Fruit fly (Drosophila melanogaster) whole organism, embryonic: ENCODE results near the gene hiro.

ENCODE experiments used
- BEAF-32 ChIP-seq: fragments of 200-800 bp; sonication (Bioruptor generic); optimal IDR thresholded peaks from 3 replicates; lab custom pipeline; 2017; ENCODE audit warnings: missing biosample characterization, missing genetic modification characterization, mild to moderate bottlenecking, moderate library complexity, missing genetic modification reagents
- Bgb ChIP-seq: fragments of 200-800 bp; sonication (Bioruptor generic); IDR thresholded peaks from 2 replicates; pipeline ENCODE4 v1.3.6; 2022; ENCODE audit warnings: missing biosample characterization, missing genetic modification characterization; ENCODE audit not compliant: partially characterized antibody
- Blimp-1 ChIP-seq: fragments of 200-800 bp; sonication (Bioruptor generic); optimal IDR thresholded peaks from 3 replicates; lab custom pipeline; 2018; ENCODE audit warnings: missing biosample characterization, missing genetic modification characterization, mild to moderate bottlenecking, moderate library complexity, missing genetic modification reagents
- CG1024 ChIP-seq: fragments of 200-800 bp; sonication (Bioruptor generic); IDR thresholded peaks from 2 replicates; pipeline ENCODE4 v1.3.6; 2022; ENCODE audit warnings: missing biosample characterization, missing genetic modification characterization
- CG11696 ChIP-seq: fragments of 200-800 bp; sonication (Bioruptor generic); IDR thresholded peaks from 2 replicates; pipeline ENCODE4 v1.3.6; 2022; ENCODE audit warnings: missing biosample characterization, missing genetic modification characterization
- CG12659 ChIP-seq: fragments of 200-800 bp; sonication (Bioruptor generic); optimal IDR thresholded peaks from 3 replicates; lab custom pipeline; 2017; ENCODE audit warnings: mild to moderate bottlenecking, missing biosample characterization, missing genetic modification reagents, missing genetic modification characterization
- CG14014 ChIP-seq: fragments of 200-800 bp; sonication (Bioruptor generic); IDR thresholded peaks from 2 replicates; pipeline ENCODE4 v1.3.6; 2022; ENCODE audit warnings: missing biosample characterization, missing genetic modification characterization
- CG17361 ChIP-seq: fragments of 200-800 bp; sonication (Bioruptor generic); IDR thresholded peaks from 3 replicates; pipeline ENCODE4 v1.3.6; 2022; ENCODE audit warnings: missing biosample characterization, missing genetic modification characterization
- CG2199 ChIP-seq: fragments of 200-800 bp; sonication (Bioruptor generic); IDR thresholded peaks from 3 replicates; pipeline ENCODE4 v1.3.6; 2022; ENCODE audit warnings: missing biosample characterization, missing genetic modification characterization
- CG31388 ChIP-seq: fragments of 200-800 bp; sonication (Bioruptor generic); optimal IDR thresholded peaks from 2 replicates; lab custom pipeline; 2016; ENCODE audit warnings: missing biosample characterization, missing genetic modification characterization
- CG31441 ChIP-seq: fragments of 200-800 bp; sonication (Bioruptor generic); IDR thresholded peaks from 2 replicates; pipeline ENCODE4 v1.3.6; 2022; ENCODE audit warnings: missing biosample characterization, missing genetic modification characterization
- CG4360 ChIP-seq: fragments of 200-800 bp; sonication (Bioruptor generic); IDR thresholded peaks from 2 replicates; pipeline ENCODE4 v1.3.6; 2022; ENCODE audit warnings: missing biosample characterization, missing genetic modification characterization
- CG4820 ChIP-seq: fragments of 200-800 bp; sonication (Bioruptor generic); optimal IDR thresholded peaks from 3 replicates; lab custom pipeline; 2016; ENCODE audit warnings: missing biosample characterization, missing genetic modification characterization
- CG6654 ChIP-seq: fragments of 200-800 bp; sonication (Bioruptor generic); optimal IDR thresholded peaks from 2 replicates; lab custom pipeline; 2017; ENCODE audit warnings: missing biosample characterization, mild to moderate bottlenecking, missing genetic modification characterization
- CG6791 ChIP-seq: fragments of 200-800 bp; sonication (Bioruptor generic); IDR thresholded peaks from 3 replicates; pipeline ENCODE4 v1.3.6; 2022; ENCODE audit warnings: missing biosample characterization, missing genetic modification characterization; ENCODE audit not compliant: partially characterized antibody
- CG6813 ChIP-seq: fragments of 200-800 bp; sonication (Bioruptor generic); optimal IDR thresholded peaks from 2 replicates; lab custom pipeline; 2017; ENCODE audit warnings: missing biosample characterization, missing genetic modification characterization, mild to moderate bottlenecking, moderate library complexity, missing genetic modification reagents
- CG7556 ChIP-seq: fragments of 200-800 bp; sonication (Bioruptor generic); optimal IDR thresholded peaks from 2 replicates; lab custom pipeline; 2017; ENCODE audit warnings: missing biosample characterization, mild to moderate bottlenecking, missing genetic modification characterization
- CG7987 ChIP-seq: fragments of 200-800 bp; sonication (Bioruptor generic); optimal IDR thresholded peaks from 2 replicates; lab custom pipeline; 2018; ENCODE audit warnings: missing biosample characterization, mild to moderate bottlenecking, missing genetic modification characterization, moderate library complexity
- CG8359 ChIP-seq: fragments of 200-800 bp; sonication (Bioruptor generic); optimal IDR thresholded peaks from 2 replicates; lab custom pipeline; 2017; ENCODE audit warnings: missing biosample characterization, mild to moderate bottlenecking, missing genetic modification characterization, borderline replicate concordance
- CG8765 ChIP-seq: fragments of 200-800 bp; sonication (Bioruptor generic); IDR thresholded peaks from 2 replicates; pipeline ENCODE4 v1.3.6; 2022; ENCODE audit warnings: missing biosample characterization, missing genetic modification characterization
- CHES-1-like ChIP-seq: fragments of 200-800 bp; sonication (Bioruptor generic); optimal IDR thresholded peaks from 2 replicates; lab custom pipeline; 2016; ENCODE audit warnings: missing biosample characterization, missing genetic modification characterization
- CTCF ChIP-seq: fragments of 200-800 bp; sonication (Bioruptor generic); optimal IDR thresholded peaks from 2 replicates; lab custom pipeline; 2017; ENCODE audit warnings: missing biosample characterization, mild to moderate bottlenecking, missing genetic modification characterization, moderate library complexity
- Dll ChIP-seq: fragments of 200-800 bp; sonication (Bioruptor generic); IDR thresholded peaks from 4 replicates; pipeline ENCODE4 v1.3.6; 2022; ENCODE audit warnings: missing biosample characterization, missing genetic modification characterization; ENCODE audit not compliant: partially characterized antibody
- GATAe ChIP-seq: fragments of 200-800 bp; sonication (Bioruptor generic); conservative IDR thresholded peaks from 2 replicates; pipeline ENCODE4 v1.3.6; 2022; ENCODE audit warnings: missing biosample characterization, missing genetic modification characterization
- HLH3B ChIP-seq: fragments of 200-800 bp; sonication (Bioruptor generic); IDR thresholded peaks from 2 replicates; pipeline ENCODE4 v1.3.6; 2022; ENCODE audit warnings: missing biosample characterization, missing genetic modification characterization
- HmgZ ChIP-seq: fragments of 200-800 bp; sonication (Bioruptor generic); optimal IDR thresholded peaks from 2 replicates; lab custom pipeline; 2018; ENCODE audit warnings: missing biosample characterization, mild to moderate bottlenecking, missing genetic modification characterization
- MTF-1 ChIP-seq: fragments of 200-800 bp; sonication (Bioruptor generic); optimal IDR thresholded peaks from 2 replicates; lab custom pipeline; 2018; ENCODE audit warnings: missing biosample characterization, mild to moderate bottlenecking, missing genetic modification characterization, borderline replicate concordance
- Mes4 ChIP-seq: fragments of 200-800 bp; sonication (Bioruptor generic); optimal IDR thresholded peaks from 2 replicates; lab custom pipeline; 2016; ENCODE audit warnings: missing biosample characterization, missing genetic modification characterization
- Mrtf ChIP-seq: fragments of 200-800 bp; sonication (Bioruptor generic); IDR thresholded peaks from 3 replicates; pipeline ENCODE4 v1.3.6; 2022; ENCODE audit warnings: missing biosample characterization, missing genetic modification characterization
- Nf-YB ChIP-seq: fragments of 200-800 bp; sonication (Bioruptor generic); optimal IDR thresholded peaks from 3 replicates; lab custom pipeline; 2019; ENCODE audit warnings: missing biosample characterization, mild to moderate bottlenecking, missing genetic modification characterization, moderate library complexity
- Oli ChIP-seq: fragments of 200-800 bp; sonication (Bioruptor generic); optimal IDR thresholded peaks from 2 replicates; lab custom pipeline; 2018; ENCODE audit warnings: missing biosample characterization, mild to moderate bottlenecking, missing genetic modification characterization, moderate library complexity
- Rfx ChIP-seq: fragments of 200-800 bp; sonication (Bioruptor generic); IDR thresholded peaks from 2 replicates; pipeline ENCODE4 v1.3.6; 2022; ENCODE audit warnings: missing biosample characterization, missing genetic modification characterization
- Sry-β ChIP-seq: fragments of 200-800 bp; sonication (Bioruptor generic); optimal IDR thresholded peaks from 2 replicates; lab custom pipeline; 2018; ENCODE audit warnings: missing biosample characterization, mild to moderate bottlenecking, missing genetic modification characterization, moderate library complexity
- Taf1 ChIP-seq: fragments of 200-800 bp; sonication (Bioruptor generic); IDR thresholded peaks from 2 replicates; pipeline ENCODE4 v1.3.6; 2022; ENCODE audit warnings: missing biosample characterization, missing genetic modification characterization
- ara ChIP-seq: fragments of 200-800 bp; sonication (Bioruptor generic); IDR thresholded peaks from 2 replicates; pipeline ENCODE4 v1.3.6; 2022; ENCODE audit warnings: missing biosample characterization, missing genetic modification characterization
- br ChIP-seq: fragments of >200 bp; optimal IDR thresholded peaks from 2 replicates; lab custom pipeline; 2017
- croc ChIP-seq: fragments of 200-800 bp; sonication (Bioruptor generic); conservative IDR thresholded peaks from 3 replicates; pipeline ENCODE4 v1.3.6; 2022; ENCODE audit warnings: missing biosample characterization, missing genetic modification characterization
- dmrt11E ChIP-seq: fragments of 200-800 bp; sonication (Bioruptor generic); optimal IDR thresholded peaks from 3 replicates; lab custom pipeline; 2018; ENCODE audit warnings: missing biosample characterization, mild to moderate bottlenecking, missing genetic modification characterization, moderate library complexity
- hbn ChIP-seq: fragments of 200-800 bp; sonication (Bioruptor generic); IDR thresholded peaks from 2 replicates; pipeline ENCODE4 v1.3.6; 2022; ENCODE audit warnings: missing biosample characterization, missing genetic modification characterization; ENCODE audit not compliant: partially characterized antibody
- hth ChIP-seq: fragments of >200 bp; optimal IDR thresholded peaks from 2 replicates; lab custom pipeline; 2017; ENCODE audit warnings: inconsistent platforms
- jumu ChIP-seq: fragments of 200-800 bp; sonication (Bioruptor generic); optimal IDR thresholded peaks from 3 replicates; lab custom pipeline; 2016; ENCODE audit warnings: missing biosample characterization, missing genetic modification characterization
- kay ChIP-seq: fragments of 200-800 bp; sonication (Bioruptor generic); optimal IDR thresholded peaks from 2 replicates; lab custom pipeline; 2016; ENCODE audit warnings: missing biosample characterization, missing genetic modification characterization
- klu ChIP-seq: fragments of 200-800 bp; sonication (Bioruptor generic); IDR thresholded peaks from 2 replicates; pipeline ENCODE4 v1.3.6; 2022; ENCODE audit warnings: missing biosample characterization, missing genetic modification characterization
- maf-S ChIP-seq: fragments of 200-800 bp; sonication (Bioruptor generic); optimal IDR thresholded peaks from 2 replicates; lab custom pipeline; 2016; ENCODE audit warnings: missing biosample characterization, missing genetic modification characterization
- mirr ChIP-seq: fragments of 200-800 bp; sonication (Bioruptor generic); optimal IDR thresholded peaks from 3 replicates; lab custom pipeline; 2018; ENCODE audit warnings: missing biosample characterization, mild to moderate bottlenecking, missing genetic modification characterization
- pum ChIP-seq: fragments of 200-800 bp; sonication (Bioruptor generic); optimal IDR thresholded peaks from 2 replicates; lab custom pipeline; 2016; ENCODE audit warnings: missing biosample characterization, missing genetic modification characterization
- ro ChIP-seq: fragments of 200-800 bp; sonication (Bioruptor generic); IDR thresholded peaks from 2 replicates; pipeline ENCODE4 v1.3.6; 2022; ENCODE audit warnings: missing biosample characterization, missing genetic modification characterization
- sima ChIP-seq: fragments of 200-800 bp; sonication (Bioruptor generic); optimal IDR thresholded peaks from 2 replicates; lab custom pipeline; 2016; ENCODE audit warnings: missing biosample characterization, missing genetic modification characterization
- sqz ChIP-seq: fragments of 200-800 bp; sonication (Bioruptor generic); optimal IDR thresholded peaks from 3 replicates; lab custom pipeline; 2018; ENCODE audit warnings: missing biosample characterization, mild to moderate bottlenecking, missing genetic modification characterization
- tin ChIP-seq: fragments of 200-800 bp; sonication (Bioruptor generic); optimal IDR thresholded peaks from 3 replicates; lab custom pipeline; 2016; ENCODE audit warnings: missing biosample characterization, missing genetic modification characterization
- twi ChIP-seq: fragments of 200-800 bp; optimal IDR thresholded peaks from 2 replicates; lab custom pipeline; 2019; ENCODE audit warnings: missing biosample characterization, mild to moderate bottlenecking, missing genetic modification characterization, moderate library complexity
- unpg ChIP-seq: fragments of 200-800 bp; sonication (Bioruptor generic); optimal IDR thresholded peaks from 3 replicates; lab custom pipeline; 2018; ENCODE audit warnings: missing biosample characterization, mild to moderate bottlenecking, missing genetic modification characterization, moderate library complexity

The hiro gene

DNA sequence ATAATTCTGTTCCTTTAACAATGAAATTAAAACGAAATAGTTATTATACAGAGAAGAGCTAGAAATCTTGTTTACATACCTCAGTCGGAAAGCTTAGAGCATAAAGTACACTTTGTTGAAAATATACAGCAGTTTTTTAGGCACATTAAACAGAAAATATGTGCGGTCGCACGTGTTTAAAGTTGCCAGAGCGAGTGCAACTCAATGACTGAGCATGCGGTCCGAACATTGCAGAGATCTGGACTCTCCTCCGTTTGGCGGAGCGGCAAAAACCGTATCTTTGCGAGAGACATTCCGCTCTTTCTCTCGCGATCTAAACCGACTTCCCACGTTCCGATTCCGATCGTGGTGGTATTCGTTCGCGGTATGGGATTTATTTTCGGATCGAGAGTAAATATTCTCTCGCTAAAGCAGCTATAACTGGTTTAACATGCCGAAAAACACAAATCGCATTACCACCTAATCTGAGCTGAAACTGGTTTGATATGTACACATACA, 20.3 kb upstream of the hiro start, which contains the start of gene CG13895 (continued):
- TF ChIP-seq CHES-1-like (GFP tag; lab: Kevin White, UChicago), result no peak
- no peak for TF ChIP-seq Mes4 (GFP tag; lab: Kevin White, UChicago)
- no peak for TF ChIP-seq br (lab: Kevin White, UChicago)
- no peak for TF ChIP-seq Sry-β (GFP tag; lab: Kevin White, UChicago)
- TF ChIP-seq CG4360 (GFP tag; lab: Robert Waterston, UW), result no peak
- no peak for TF ChIP-seq CG2199 (GFP tag; lab: Robert Waterston, UW)
- TF ChIP-seq CG6813 (GFP tag; lab: Kevin White, UChicago), result no peak
- TF ChIP-seq CG7987 (GFP tag; lab: Kevin White, UChicago), result no peak
- no peak for TF ChIP-seq CG7556 (GFP tag; lab: Kevin White, UChicago)
- peak; percentile 28 for TF ChIP-seq mirr (GFP tag; lab: Kevin White, UChicago)
- TF ChIP-seq jumu, result no peak
- no peak for TF ChIP-seq CG1024 (GFP tag; lab: Robert Waterston, UW)
- no peak for TF ChIP-seq Rfx (GFP tag; lab: Robert Waterston, UW)
- TF ChIP-seq CG6654 (GFP tag; lab: Kevin White, UChicago), result no peak
- TF ChIP-seq MTF-1, result no peak
- no peak for TF ChIP-seq Taf1 (GFP tag; lab: Robert Waterston, UW)
- TF ChIP-seq BEAF-32 (GFP tag; lab: Kevin White, UChicago), result no peak
- peak; percentile 10 for TF ChIP-seq twi (tag; lab: Kevin White, UChicago)
- TF ChIP-seq GATAe (GFP tag; lab: Robert Waterston, UW), result no peak
- TF ChIP-seq CG17361 (GFP tag; lab: Robert Waterston, UW), result no peak; the same call in 2 of the 3 replicates
- TF ChIP-seq HLH3B (GFP tag; lab: Robert Waterston, UW), result no peak
- TF ChIP-seq CTCF (GFP tag; lab: Kevin White, UChicago), result no peak
- no peak for TF ChIP-seq pum
- TF ChIP-seq ro (GFP tag; lab: Robert Waterston, UW), result no peak
- TF ChIP-seq hbn (GFP tag; lab: Robert Waterston, UW), result no peak
- no peak for TF ChIP-seq kay (GFP tag; lab: Kevin White, UChicago)
- no peak for TF ChIP-seq hth (lab: Kevin White, UChicago)
- no peak for TF ChIP-seq Oli (tag; lab: Kevin White, UChicago)
- no peak for TF ChIP-seq CG12659 (GFP tag; lab: Kevin White, UChicago)
- TF ChIP-seq CG8359 (GFP tag; lab: Kevin White, UChicago), result no peak
- TF ChIP-seq sima, result no peak
- no peak for TF ChIP-seq tin (GFP tag; lab: Kevin White, UChicago)
- peak; percentile 54; the same call in 2 of the 4 replicates for TF ChIP-seq Dll (GFP tag; lab: Robert Waterston, UW)
- no peak for TF ChIP-seq Blimp-1 (GFP tag; lab: Kevin White, UChicago)
- TF ChIP-seq ara (GFP tag; lab: Robert Waterston, UW), result no peak
- TF ChIP-seq Nf-YB (GFP tag; lab: Kevin White, UChicago), result no peak
- no peak for TF ChIP-seq Mrtf (GFP tag; lab: Robert Waterston, UW)
- TF ChIP-seq CG11696, result no peak
- no peak for TF ChIP-seq CG4820 (GFP tag; lab: Kevin White, UChicago)
- peak; percentile 72; the same call in 1 of the 3 replicates for TF ChIP-seq CG6791 (GFP tag; lab: Robert Waterston, UW)
- TF ChIP-seq dmrt11E (tag; lab: Kevin White, UChicago), result no peak
- TF ChIP-seq unpg (GFP tag; lab: Kevin White, UChicago), result no peak
- no peak for TF ChIP-seq croc (GFP tag; lab: Robert Waterston, UW)
- no peak; the same call in 1 of the 2 replicates for TF ChIP-seq CG14014
- no peak for TF ChIP-seq maf-S (GFP tag; lab: Kevin White, UChicago)
- TF ChIP-seq CG31441, result no peak
- no peak for TF ChIP-seq CG31388
- TF ChIP-seq klu (GFP tag; lab: Robert Waterston, UW), result no peak
- no peak for TF ChIP-seq sqz (GFP tag; lab: Kevin White, UChicago)
- no peak for TF ChIP-seq CG8765 (GFP tag; lab: Robert Waterston, UW)
- no peak for TF ChIP-seq Bgb (GFP tag; lab: Robert Waterston, UW)
- TF ChIP-seq HmgZ (tag; lab: Kevin White, UChicago), result no peak
